Worm (Caenorhabditis elegans) whole organism, early embryonic: ENCODE data around the gene F46G10.2.

Experiments
- B0310.2 ChIP-seq: sonication (generic microtip); optimal IDR thresholded peaks from 2 replicates; lab custom pipeline; 2016; ENCODE audit warnings: mild to moderate bottlenecking, missing genetic modification characterization, missing compliant biosample characterization
- F13C5.2 ChIP-seq: sonication (generic microtip); optimal IDR thresholded peaks from 2 replicates; lab custom pipeline; 2017; ENCODE audit warnings: mild to moderate bottlenecking, missing genetic modification characterization, inconsistent platforms, missing compliant biosample characterization
- aly-1 ChIP-seq: sonication (generic microtip); optimal IDR thresholded peaks from 2 replicates; lab custom pipeline; 2016; ENCODE audit warnings: missing genetic modification characterization, missing compliant biosample characterization
- ama-1 ChIP-seq: fragments of 150-350 bp; optimal IDR thresholded peaks from 2 replicates; lab custom pipeline; 2014
- ceh-13 ChIP-seq: fragments of 200-800 bp; sonication (Bioruptor generic); optimal IDR thresholded peaks from 2 replicates; lab custom pipeline; 2018; ENCODE audit warnings: mild to moderate bottlenecking, missing genetic modification characterization, missing compliant biosample characterization
- ceh-36 ChIP-seq: sonication (generic microtip); optimal IDR thresholded peaks from 2 replicates; lab custom pipeline; 2016; ENCODE audit warnings: missing genetic modification characterization, inconsistent platforms, missing compliant biosample characterization
- ets-7 ChIP-seq: sonication (generic microtip); optimal IDR thresholded peaks from 2 replicates; lab custom pipeline; 2016; ENCODE audit warnings: missing genotype, missing genetic modification characterization, missing compliant biosample characterization
- flt-1 ChIP-seq: fragments of 200-800 bp; sonication (Bioruptor generic); IDR thresholded peaks from 2 replicates; pipeline ENCODE4 v1.3.6; 2022; ENCODE audit warnings: missing genetic modification characterization, missing compliant biosample characterization
- hmbx-1 ChIP-seq: sonication (generic microtip); optimal IDR thresholded peaks from 2 replicates; lab custom pipeline; 2016; ENCODE audit warnings: mild to moderate bottlenecking, missing genetic modification characterization, missing compliant biosample characterization
- hmg-4 ChIP-seq: fragments of 200-800 bp; sonication (Bioruptor generic); optimal IDR thresholded peaks from 2 replicates; lab custom pipeline; 2018; ENCODE audit warnings: mild to moderate bottlenecking, missing genetic modification characterization, missing compliant biosample characterization
- hnd-1 ChIP-seq: sonication (generic microtip); optimal IDR thresholded peaks from 2 replicates; lab custom pipeline; 2016; ENCODE audit warnings: missing genetic modification characterization, missing compliant biosample characterization
- pes-1 ChIP-seq: fragments of 200-800 bp; sonication (Bioruptor generic); IDR thresholded peaks from 2 replicates; pipeline ENCODE4 v1.3.6; 2022; ENCODE audit warnings: missing genetic modification reagents, missing genetic modification characterization, missing compliant biosample characterization
- scrt-1 ChIP-seq: fragments of 200-800 bp; sonication (Bioruptor generic); IDR thresholded peaks from 2 replicates; pipeline ENCODE4 v1.3.6; 2022; ENCODE audit warnings: missing genetic modification characterization, missing compliant biosample characterization
- sea-1 ChIP-seq: fragments of 200-800 bp; sonication (Bioruptor generic); conservative IDR thresholded peaks from 2 replicates; pipeline ENCODE4 v1.3.6; 2022; ENCODE audit warnings: missing genetic modification characterization, missing compliant biosample characterization
- tbx-11 ChIP-seq: fragments of 200-800 bp; sonication (Bioruptor generic); IDR thresholded peaks from 2 replicates; pipeline ENCODE4 v1.3.6; 2022; ENCODE audit warnings: missing genetic modification characterization, missing compliant biosample characterization
- tbx-37 ChIP-seq: fragments of 200-800 bp; sonication (Bioruptor generic); conservative IDR thresholded peaks from 2 replicates; pipeline ENCODE4 v1.3.6; 2022; ENCODE audit warnings: missing genetic modification reagents, missing genetic modification characterization, missing compliant biosample characterization
- tra-4 ChIP-seq: sonication (generic microtip); optimal IDR thresholded peaks from 2 replicates; lab custom pipeline; 2017; ENCODE audit warnings: missing genetic modification characterization, missing compliant biosample characterization

The F46G10.2 gene

DNA sequence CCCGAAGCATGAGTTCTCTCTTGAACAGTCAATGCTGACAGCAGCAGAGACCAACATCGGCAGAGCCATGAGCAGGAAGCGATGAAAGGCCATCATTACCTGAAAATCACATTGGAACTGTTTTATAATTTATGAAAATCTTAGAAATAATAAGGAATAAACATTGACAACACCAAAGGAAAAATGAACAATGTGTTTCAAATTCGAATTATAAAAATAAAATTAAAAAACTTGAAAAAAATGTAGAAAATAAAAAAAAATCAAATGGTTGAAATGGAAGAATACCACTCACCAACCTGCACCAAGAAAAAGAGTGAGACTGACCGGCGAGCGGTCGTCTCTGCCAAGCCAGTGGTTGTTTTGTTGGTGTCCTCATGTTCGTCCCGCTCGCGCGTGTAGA lies 32.2 kb upstream of the F46G10.2 start, which contains the start of gene R04D3.3:
Gene R04D3.3, minus strand, starts transcription at position 101 of the 400 bp plus-strand sequence.
- TF ChIP-seq tra-4 (tag; lab: Kevin White, UChicago): no peak
- TF ChIP-seq ets-7: no peak
- TF ChIP-seq pes-1 (GFP tag; lab: Robert Waterston, UW): no peak
- no peak for TF ChIP-seq aly-1 (tag; lab: Kevin White, UChicago)
- no peak for TF ChIP-seq F13C5.2 (tag; lab: Kevin White, UChicago)
- TF ChIP-seq ceh-13 (GFP tag; lab: Kevin White, UChicago): no peak
- TF ChIP-seq ceh-36 (tag; lab: Kevin White, UChicago): no peak
- TF ChIP-seq tbx-37 (GFP tag; lab: Robert Waterston, UW): no peak
- TF ChIP-seq hmbx-1: no peak
- no peak for TF ChIP-seq ama-1 (lab: Kevin White, UChicago)
- no peak for TF ChIP-seq hnd-1 (tag; lab: Kevin White, UChicago)
- TF ChIP-seq flt-1 (GFP tag; lab: Robert Waterston, UW): no peak
- no peak for TF ChIP-seq tbx-11 (GFP tag; lab: Robert Waterston, UW)
- TF ChIP-seq hmg-4 (GFP tag; lab: Kevin White, UChicago): no peak
- no peak for TF ChIP-seq B0310.2 (tag; lab: Kevin White, UChicago)
- TF ChIP-seq scrt-1 (GFP tag; lab: Robert Waterston, UW): no peak
- no peak for TF ChIP-seq sea-1

DNA sequence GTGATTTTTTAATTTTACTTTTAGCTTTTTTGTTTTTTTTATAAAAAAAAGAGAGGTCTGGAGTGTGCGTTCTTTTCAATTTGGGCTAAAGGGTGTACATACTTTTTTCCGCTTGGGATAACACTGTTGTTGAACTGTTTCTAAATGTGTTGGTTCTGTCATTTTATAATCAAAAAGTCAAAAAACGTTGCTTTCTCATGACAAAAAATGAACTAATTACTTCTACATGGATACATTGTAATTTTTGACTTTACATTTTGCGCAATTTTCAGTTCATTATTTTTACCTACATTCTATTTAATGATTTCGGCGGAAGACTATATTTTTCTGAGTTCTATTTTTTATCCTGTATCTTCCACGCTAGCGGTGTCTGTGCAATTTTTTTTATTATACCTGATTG lies 31.3 kb upstream of the F46G10.2 start, which contains the start of gene srd-38:
Gene srd-38, plus strand, starts transcription at position 301 of the 400 bp plus-strand sequence.
- TF ChIP-seq hnd-1 (tag; lab: Kevin White, UChicago): no peak
- TF ChIP-seq pes-1 (GFP tag; lab: Robert Waterston, UW): no peak
- no peak for TF ChIP-seq hmg-4 (GFP tag; lab: Kevin White, UChicago)
- TF ChIP-seq ceh-36 (tag; lab: Kevin White, UChicago): no peak
- no peak for TF ChIP-seq F13C5.2 (tag; lab: Kevin White, UChicago)
- no peak for TF ChIP-seq scrt-1 (GFP tag; lab: Robert Waterston, UW)
- TF ChIP-seq flt-1 (GFP tag; lab: Robert Waterston, UW): no peak
- TF ChIP-seq tra-4 (tag; lab: Kevin White, UChicago): no peak
- no peak for TF ChIP-seq ets-7
- TF ChIP-seq aly-1 (tag; lab: Kevin White, UChicago): no peak
- no peak for TF ChIP-seq ama-1 (lab: Kevin White, UChicago)
- no peak for TF ChIP-seq tbx-11 (GFP tag; lab: Robert Waterston, UW)
- no peak for TF ChIP-seq B0310.2 (tag; lab: Kevin White, UChicago)
- no peak for TF ChIP-seq tbx-37 (GFP tag; lab: Robert Waterston, UW)
- TF ChIP-seq ceh-13 (GFP tag; lab: Kevin White, UChicago): no peak
- TF ChIP-seq hmbx-1: no peak
- no peak for TF ChIP-seq sea-1

DNA sequence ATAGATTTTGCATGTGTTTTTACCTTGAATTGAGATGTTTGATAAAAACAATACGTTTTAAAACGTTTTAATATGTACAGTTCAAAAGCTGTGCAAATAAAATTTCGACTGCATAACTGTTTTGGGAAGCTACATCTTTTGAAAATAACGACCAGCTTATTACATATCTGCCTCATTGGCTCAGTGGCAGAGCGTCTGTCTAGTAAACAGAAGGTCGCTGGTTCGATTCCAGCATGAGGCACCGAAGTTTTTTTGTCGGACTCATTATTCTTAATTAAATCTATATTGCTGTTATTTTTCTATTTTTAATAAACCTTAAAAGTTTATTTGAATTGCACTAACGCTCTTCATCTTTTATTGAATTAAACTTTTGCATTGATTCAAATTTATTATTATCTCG lies 29.7 kb upstream of the F46G10.2 start:
- TF ChIP-seq F13C5.2 (tag; lab: Kevin White, UChicago): no peak
- no peak for TF ChIP-seq sea-1
- TF ChIP-seq tbx-11 (GFP tag; lab: Robert Waterston, UW): no peak
- TF ChIP-seq hnd-1 (tag; lab: Kevin White, UChicago): no peak
- no peak for TF ChIP-seq ceh-36 (tag; lab: Kevin White, UChicago)
- TF ChIP-seq scrt-1 (GFP tag; lab: Robert Waterston, UW): no peak
- TF ChIP-seq hmbx-1: no peak
- no peak for TF ChIP-seq hmg-4 (GFP tag; lab: Kevin White, UChicago)
- TF ChIP-seq ets-7: no peak
- TF ChIP-seq aly-1 (tag; lab: Kevin White, UChicago): no peak
- TF ChIP-seq flt-1 (GFP tag; lab: Robert Waterston, UW): no peak
- TF ChIP-seq tbx-37 (GFP tag; lab: Robert Waterston, UW): no peak
- TF ChIP-seq B0310.2 (tag; lab: Kevin White, UChicago): no peak
- TF ChIP-seq tra-4 (tag; lab: Kevin White, UChicago): no peak
- TF ChIP-seq ama-1 (lab: Kevin White, UChicago): no peak
- TF ChIP-seq pes-1 (GFP tag; lab: Robert Waterston, UW): no peak
- no peak for TF ChIP-seq ceh-13 (GFP tag; lab: Kevin White, UChicago)

DNA sequence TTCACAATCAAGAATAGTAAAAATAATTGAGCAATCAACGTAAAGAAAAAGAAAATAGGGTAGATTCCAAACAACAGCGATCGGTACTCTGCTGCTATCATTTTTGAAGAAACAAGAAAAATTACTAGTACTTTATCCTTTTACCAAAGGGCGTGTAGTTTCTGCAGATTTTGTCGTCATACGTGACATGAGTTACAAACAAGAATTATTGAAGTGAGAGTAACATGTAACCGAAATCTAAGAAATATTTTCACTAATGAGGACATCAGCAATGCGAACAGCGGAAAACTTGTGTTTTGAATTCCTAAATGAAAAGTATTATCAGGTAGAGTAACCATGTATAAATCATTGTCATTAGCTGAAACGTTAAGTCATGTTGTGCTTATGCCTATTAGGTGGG lies 28.1 kb upstream of the F46G10.2 start, which contains the start of gene srd-36:
Gene srd-36, minus strand, starts transcription at position 101 of the 400 bp plus-strand sequence.
- TF ChIP-seq tra-4 (tag; lab: Kevin White, UChicago) (no peak), F13C5.2 (tag; lab: Kevin White, UChicago) (no peak), hmbx-1 (no peak), ceh-36 (tag; lab: Kevin White, UChicago) (no peak), tbx-11 (GFP tag; lab: Robert Waterston, UW) (no peak), hmg-4 (GFP tag; lab: Kevin White, UChicago) (no peak), B0310.2 (tag; lab: Kevin White, UChicago) (no peak), ets-7 (no peak), scrt-1 (GFP tag; lab: Robert Waterston, UW) (no peak), tbx-37 (GFP tag; lab: Robert Waterston, UW) (no peak), hnd-1 (tag; lab: Kevin White, UChicago) (no peak), ceh-13 (GFP tag; lab: Kevin White, UChicago) (no peak), sea-1 (no peak), aly-1 (tag; lab: Kevin White, UChicago) (no peak), ama-1 (lab: Kevin White, UChicago) (no peak), flt-1 (GFP tag; lab: Robert Waterston, UW) (no peak), pes-1 (GFP tag; lab: Robert Waterston, UW) (no peak)

DNA sequence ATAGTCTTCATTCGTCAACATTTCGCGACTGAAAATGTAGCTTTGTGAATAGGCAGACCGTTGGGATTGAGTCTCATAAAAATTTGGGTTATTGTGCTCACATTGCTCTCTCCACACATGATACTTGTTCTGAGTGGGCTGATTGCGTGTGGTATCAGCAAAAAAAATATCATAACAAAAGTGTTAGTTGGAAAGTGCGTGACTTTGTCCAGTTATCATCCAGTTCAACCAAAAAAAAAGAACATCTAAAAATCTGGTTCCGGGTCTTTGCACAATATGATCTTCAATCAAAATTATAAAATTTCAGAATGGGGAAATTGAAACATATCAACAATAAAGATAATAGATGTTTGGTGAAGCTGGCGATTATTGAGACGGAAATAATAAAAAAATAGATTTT lies 22.3 kb upstream of the F46G10.2 start, which contains the start of gene srd-39:
Gene srd-39, minus strand, starts transcription at position 101 of the 400 bp plus-strand sequence.
- TF ChIP-seq tbx-11 (GFP tag; lab: Robert Waterston, UW) (no peak), B0310.2 (tag; lab: Kevin White, UChicago) (no peak), aly-1 (tag; lab: Kevin White, UChicago) (no peak), hmg-4 (GFP tag; lab: Kevin White, UChicago) (no peak)

DNA sequence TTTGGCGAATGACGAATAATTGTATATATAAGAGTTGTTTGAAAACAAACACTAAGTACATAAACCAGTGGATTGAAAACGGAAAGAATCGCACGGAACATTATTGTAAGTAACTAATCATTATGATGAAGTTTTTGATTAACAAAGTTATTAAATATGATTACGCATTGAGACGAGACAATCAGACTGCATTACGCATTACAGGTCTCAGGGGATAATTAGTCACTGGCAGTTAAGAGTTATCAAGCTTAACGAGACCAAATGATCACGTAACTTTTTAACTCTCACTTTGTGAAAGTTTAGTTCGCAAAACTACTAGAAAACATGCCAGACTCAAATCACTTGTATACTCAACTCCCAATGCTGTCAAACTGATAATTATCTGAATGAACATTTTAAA lies 19.4 kb upstream of the F46G10.2 start, which contains the start of gene srd-42:
Gene srd-42, minus strand, starts transcription at position 101 of the 400 bp plus-strand sequence.
- TF ChIP-seq tbx-11 (GFP tag; lab: Robert Waterston, UW) (no peak), ceh-36 (tag; lab: Kevin White, UChicago) (no peak), ceh-13 (GFP tag; lab: Kevin White, UChicago) (no peak)
